Fruit fly (Drosophila melanogaster) whole organism, embryonic: Measurements from ENCODE around the gene CG5509.

Experiments
- CG1024 ChIP-seq: fragments of 200-800 bp; sonication (Bioruptor generic); IDR thresholded peaks from 2 replicates; pipeline ENCODE4 v1.3.6; 2022; ENCODE audit warnings: missing biosample characterization, missing genetic modification characterization
- CG10654 ChIP-seq: fragments of 200-800 bp; sonication (Bioruptor generic); optimal IDR thresholded peaks from 2 replicates; lab custom pipeline; 2016; ENCODE audit warnings: missing biosample characterization, missing genetic modification characterization
- CG1233 ChIP-seq: fragments of 200-800 bp; sonication (Bioruptor generic); optimal IDR thresholded peaks from 4 replicates; lab custom pipeline; 2018; ENCODE audit warnings: missing biosample characterization, mild to moderate bottlenecking, missing genetic modification characterization
- CG13424 ChIP-seq: fragments of 200-800 bp; sonication (Bioruptor generic); optimal IDR thresholded peaks from 2 replicates; lab custom pipeline; 2019; ENCODE audit warnings: missing biosample characterization, mild to moderate bottlenecking, missing genetic modification characterization, moderate library complexity
- CG1647 ChIP-seq: fragments of 200-800 bp; sonication (Bioruptor generic); optimal IDR thresholded peaks from 3 replicates; lab custom pipeline; 2016; ENCODE audit warnings: missing biosample characterization, missing genetic modification characterization
- CG16779 ChIP-seq: fragments of 200-800 bp; sonication (Bioruptor generic); IDR thresholded peaks from 2 replicates; pipeline ENCODE4 v1.3.6; 2022; ENCODE audit warnings: missing biosample characterization, missing genetic modification characterization
- CG17186 ChIP-seq: fragments of 200-800 bp; sonication (Bioruptor generic); optimal IDR thresholded peaks from 3 replicates; lab custom pipeline; 2017; ENCODE audit warnings: missing biosample characterization, missing genetic modification reagents, missing genetic modification characterization
- CG17361 ChIP-seq: fragments of 200-800 bp; sonication (Bioruptor generic); IDR thresholded peaks from 3 replicates; pipeline ENCODE4 v1.3.6; 2022; ENCODE audit warnings: missing biosample characterization, missing genetic modification characterization
- CG18599 ChIP-seq: fragments of 200-800 bp; sonication (Bioruptor generic); optimal IDR thresholded peaks from 3 replicates; lab custom pipeline; 2017; ENCODE audit warnings: missing biosample characterization, missing genetic modification characterization, mild to moderate bottlenecking, moderate library complexity, missing genetic modification reagents
- CG2678 ChIP-seq: fragments of 200-800 bp; sonication (Bioruptor generic); optimal IDR thresholded peaks from 3 replicates; lab custom pipeline; 2019; ENCODE audit warnings: missing biosample characterization, mild to moderate bottlenecking, missing genetic modification characterization, moderate library complexity
- CG2875 ChIP-seq: fragments of 200-800 bp; sonication (Bioruptor generic); optimal IDR thresholded peaks from 2 replicates; lab custom pipeline; 2017; ENCODE audit warnings: missing biosample characterization, mild to moderate bottlenecking, missing genetic modification characterization, missing genetic modification reagents
- CG30431 ChIP-seq: fragments of 200-800 bp; sonication (Bioruptor generic); optimal IDR thresholded peaks from 2 replicates; lab custom pipeline; 2017; ENCODE audit warnings: missing biosample characterization, missing genetic modification characterization
- CG32532 ChIP-seq: fragments of 200-800 bp; sonication (Bioruptor generic); IDR thresholded peaks from 2 replicates; pipeline ENCODE4 v1.3.6; 2022; ENCODE audit warnings: missing biosample characterization, missing genetic modification characterization
- CG34224 ChIP-seq: fragments of 200-800 bp; sonication (Bioruptor generic); IDR thresholded peaks from 3 replicates; pipeline ENCODE4 v1.3.6; 2022; ENCODE audit warnings: missing biosample characterization, missing genetic modification characterization; ENCODE audit not compliant: partially characterized antibody
- CG34422 ChIP-seq: fragments of 200-800 bp; sonication (Bioruptor generic); IDR thresholded peaks from 3 replicates; pipeline ENCODE4 v1.3.6; 2022; ENCODE audit warnings: missing biosample characterization, missing genetic modification characterization
- CG4282 ChIP-seq: fragments of 200-800 bp; sonication (Bioruptor generic); optimal IDR thresholded peaks from 2 replicates; lab custom pipeline; 2016; ENCODE audit warnings: missing biosample characterization, missing genetic modification characterization
- CG4424 ChIP-seq: fragments of 200-800 bp; sonication (Bioruptor generic); optimal IDR thresholded peaks from 3 replicates; lab custom pipeline; 2016; ENCODE audit warnings: missing biosample characterization, missing genetic modification characterization
- CG7963 ChIP-seq: fragments of 200-800 bp; sonication (Bioruptor generic); IDR thresholded peaks from 3 replicates; pipeline ENCODE4 v1.3.6; 2022; ENCODE audit warnings: missing biosample characterization, missing genetic modification characterization; ENCODE audit not compliant: partially characterized antibody
- CTCF ChIP-seq: fragments of 200-800 bp; sonication (Bioruptor generic); optimal IDR thresholded peaks from 2 replicates; lab custom pipeline; 2017; ENCODE audit warnings: missing biosample characterization, mild to moderate bottlenecking, missing genetic modification characterization, moderate library complexity
- CoRest ChIP-seq: fragments of 200-800 bp; sonication (Bioruptor generic); optimal IDR thresholded peaks from 3 replicates; lab custom pipeline; 2018; ENCODE audit warnings: missing biosample characterization, mild to moderate bottlenecking, missing genetic modification characterization, moderate library complexity
- Dip3 ChIP-seq: fragments of 200-800 bp; sonication (Bioruptor generic); optimal IDR thresholded peaks from 3 replicates; lab custom pipeline; 2016; ENCODE audit warnings: missing biosample characterization, missing genetic modification characterization
- Doc3 ChIP-seq: fragments of 200-800 bp; sonication (Bioruptor generic); IDR thresholded peaks from 3 replicates; pipeline ENCODE4 v1.3.6; 2022; ENCODE audit warnings: missing biosample characterization, missing genetic modification characterization; ENCODE audit not compliant: partially characterized antibody
- Ets65A ChIP-seq: fragments of 200-800 bp; sonication (Bioruptor generic); peaks from one replicate; lab custom pipeline; 2016; ENCODE audit warnings: missing biosample characterization, missing genetic modification characterization
- Ets97D ChIP-seq: fragments of 200-800 bp; sonication (Bioruptor generic); optimal IDR thresholded peaks from 3 replicates; lab custom pipeline; 2016; ENCODE audit warnings: missing biosample characterization, missing genetic modification characterization
- NC2α ChIP-seq: fragments of 200-800 bp; sonication (Bioruptor generic); optimal IDR thresholded peaks from 2 replicates; lab custom pipeline; 2016; ENCODE audit warnings: missing biosample characterization, missing genetic modification characterization
- Ptx1 ChIP-seq: fragments of 200-800 bp; sonication (Bioruptor generic); IDR thresholded peaks from 2 replicates; pipeline ENCODE4 v1.3.6; 2022; ENCODE audit warnings: missing biosample characterization, missing genetic modification characterization
- Rx ChIP-seq: fragments of 200-800 bp; sonication (Bioruptor generic); IDR thresholded peaks from 2 replicates; pipeline ENCODE4 v1.3.6; 2022; ENCODE audit warnings: missing biosample characterization, missing genetic modification characterization
- Usf ChIP-seq: fragments of 200-800 bp; sonication (Bioruptor generic); optimal IDR thresholded peaks from 2 replicates; lab custom pipeline; 2017; ENCODE audit warnings: missing genotype, missing biosample characterization, missing genetic modification characterization
- YL-1 ChIP-seq: fragments of 200-800 bp; sonication (Bioruptor generic); optimal IDR thresholded peaks from 3 replicates; lab custom pipeline; 2017; ENCODE audit warnings: missing biosample characterization, mild to moderate bottlenecking, missing genetic modification characterization
- ac ChIP-seq: fragments of 200-800 bp; sonication (Bioruptor generic); optimal IDR thresholded peaks from 3 replicates; lab custom pipeline; 2017; ENCODE audit warnings: missing biosample characterization, mild to moderate bottlenecking, missing genetic modification characterization
- cad ChIP-seq: fragments of >200 bp; optimal IDR thresholded peaks from 2 replicates; lab custom pipeline; 2017; ENCODE audit warnings: missing biosample characterization, missing genetic modification characterization
- cato ChIP-seq: fragments of 200-800 bp; sonication (Bioruptor generic); optimal IDR thresholded peaks from 2 replicates; lab custom pipeline; 2016; ENCODE audit warnings: missing biosample characterization, missing genetic modification characterization, borderline replicate concordance
- chif ChIP-seq, 2 experiments: fragments of 200-800 bp; sonication (Bioruptor generic); optimal IDR thresholded peaks; 3 replicates each; lab custom pipeline; 2016; ENCODE audit warnings: missing biosample characterization in 2 of 2, missing genetic modification characterization in 2 of 2
- da ChIP-seq: fragments of 200-800 bp; sonication (Bioruptor generic); optimal IDR thresholded peaks from 2 replicates; lab custom pipeline; 2016; ENCODE audit warnings: missing biosample characterization, missing genetic modification characterization
- esg ChIP-seq: fragments of 200-800 bp; sonication (Bioruptor generic); conservative IDR thresholded peaks from 2 replicates; pipeline ENCODE4 v1.3.6; 2022; ENCODE audit warnings: missing biosample characterization, missing genetic modification characterization
- gce ChIP-seq: fragments of 200-800 bp; sonication (Bioruptor generic); IDR thresholded peaks from 3 replicates; pipeline ENCODE4 v1.3.6; 2022; ENCODE audit warnings: missing biosample characterization, missing genetic modification characterization
- gem ChIP-seq: fragments of 200-800 bp; sonication (Bioruptor generic); optimal IDR thresholded peaks from 2 replicates; lab custom pipeline; 2019; ENCODE audit warnings: missing biosample characterization, mild to moderate bottlenecking, missing genetic modification characterization, moderate library complexity
- her ChIP-seq: fragments of 200-800 bp; sonication (Bioruptor generic); optimal IDR thresholded peaks from 2 replicates; lab custom pipeline; 2016; ENCODE audit warnings: missing biosample characterization, missing genetic modification characterization
- jumu ChIP-seq: fragments of 200-800 bp; sonication (Bioruptor generic); optimal IDR thresholded peaks from 3 replicates; lab custom pipeline; 2016; ENCODE audit warnings: missing biosample characterization, missing genetic modification characterization
- lbe ChIP-seq: fragments of 200-800 bp; sonication (Bioruptor generic); optimal IDR thresholded peaks from 2 replicates; lab custom pipeline; 2016; ENCODE audit warnings: missing biosample characterization, mild to moderate bottlenecking, missing genetic modification characterization
- p53 ChIP-seq: fragments of 200-800 bp; sonication (Bioruptor generic); optimal IDR thresholded peaks from 2 replicates; lab custom pipeline; 2016; ENCODE audit warnings: missing biosample characterization, missing genetic modification characterization
- pum ChIP-seq: fragments of 200-800 bp; sonication (Bioruptor generic); optimal IDR thresholded peaks from 2 replicates; lab custom pipeline; 2016; ENCODE audit warnings: missing biosample characterization, missing genetic modification characterization
- run ChIP-seq: fragments of 200-800 bp; sonication (Bioruptor generic); optimal IDR thresholded peaks from 3 replicates; lab custom pipeline; 2018; ENCODE audit warnings: missing biosample characterization, mild to moderate bottlenecking, missing genetic modification characterization
- scrt ChIP-seq: fragments of 200-800 bp; sonication (Bioruptor generic); optimal IDR thresholded peaks from 2 replicates; lab custom pipeline; 2018; ENCODE audit warnings: missing biosample characterization, mild to moderate bottlenecking, missing genetic modification characterization, moderate library complexity
- so ChIP-seq: fragments of 200-800 bp; sonication (Bioruptor generic); IDR thresholded peaks from 3 replicates; pipeline ENCODE4 v1.3.6; 2022; ENCODE audit warnings: missing biosample characterization, missing genetic modification characterization
- sob ChIP-seq: fragments of 200-800 bp; sonication (Bioruptor generic); IDR thresholded peaks from 2 replicates; pipeline ENCODE4 v1.3.6; 2022; ENCODE audit warnings: missing biosample characterization, missing genetic modification characterization
- sqz ChIP-seq: fragments of 200-800 bp; sonication (Bioruptor generic); optimal IDR thresholded peaks from 3 replicates; lab custom pipeline; 2018; ENCODE audit warnings: missing biosample characterization, mild to moderate bottlenecking, missing genetic modification characterization
- sr ChIP-seq: fragments of 200-800 bp; sonication (Bioruptor generic); IDR thresholded peaks from 3 replicates; pipeline ENCODE4 v1.3.6; 2022; ENCODE audit warnings: missing biosample characterization, missing genetic modification characterization
- tll ChIP-seq, 2 experiments: fragments of 200-800 bp in 1 of 2; fragments of >200 bp in 1 of 2; sonication (Bioruptor generic) in 1 of 2; optimal IDR thresholded peaks; 2 replicates each; lab custom pipeline; 2017 to 2019; ENCODE audit warnings: missing biosample characterization in 2 of 2, missing genetic modification characterization in 2 of 2, mild to moderate bottlenecking in 1 of 2, moderate library complexity in 1 of 2
- wek ChIP-seq: fragments of 200-800 bp; sonication (Bioruptor generic); optimal IDR thresholded peaks from 3 replicates; lab custom pipeline; 2018; ENCODE audit warnings: missing biosample characterization, mild to moderate bottlenecking, missing genetic modification characterization, moderate library complexity
- zfh2 ChIP-seq: fragments of 200-800 bp; sonication (Bioruptor generic); optimal IDR thresholded peaks from 2 replicates; lab custom pipeline; 2016; ENCODE audit warnings: missing biosample characterization, missing genetic modification characterization

Gene CG5509

DNA sequence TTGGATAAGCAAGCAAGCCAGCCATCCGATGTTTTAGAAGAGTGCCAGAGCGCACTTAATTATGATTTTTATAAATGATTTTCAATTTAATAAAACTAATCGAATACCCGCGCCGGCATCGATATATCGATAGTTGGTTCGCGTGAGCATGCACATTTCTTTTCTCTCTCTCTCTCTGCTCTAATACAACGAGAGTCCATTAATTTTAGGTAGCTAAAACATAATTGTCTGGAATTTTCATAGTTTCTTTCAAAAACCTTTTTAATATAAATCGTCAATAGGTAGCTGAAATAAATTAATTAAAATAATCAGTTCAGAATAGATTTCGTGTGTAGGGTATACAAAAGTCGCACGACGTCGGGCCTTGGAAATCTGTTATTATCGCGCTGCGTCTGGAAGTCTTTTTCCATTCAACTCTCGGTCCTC is 3.4 kb upstream of the CG5509 start, which contains the start of gene CG18549 (continued):
- TF ChIP-seq ac (GFP tag; lab: Kevin White, UChicago), result peak; percentile 98
- peak; percentile 98 for TF ChIP-seq wek (GFP tag; lab: Kevin White, UChicago)
- peak; percentile 96 for TF ChIP-seq Ets97D (GFP tag; lab: Kevin White, UChicago)
- peak; percentile 97 for TF ChIP-seq da (GFP tag; lab: Kevin White, UChicago)
- peak; percentile 100 for TF ChIP-seq so (GFP tag; lab: Robert Waterston, UW)
- TF ChIP-seq cato (GFP tag; lab: Kevin White, UChicago), result peak; percentile 99
- peak; percentile 99 for TF ChIP-seq Rx (GFP tag; lab: Robert Waterston, UW)
- peak; percentile 100 for TF ChIP-seq CG18599
- peak; percentile 100 for TF ChIP-seq CG10654 (GFP tag; lab: Kevin White, UChicago)
- peak; percentile 100 for TF ChIP-seq YL-1
- TF ChIP-seq tll (GFP tag; optimal IDR thresholded peaks at IDR 0.05; lab: Kevin White, UChicago), result peak in 1 of 2 experiments; percentile 89
- peak; percentile 97 for TF ChIP-seq her (GFP tag; lab: Kevin White, UChicago)
- peak; percentile 98 for TF ChIP-seq Usf (GFP tag; lab: Kevin White, UChicago)
- peak; percentile 99 for TF ChIP-seq lbe (GFP tag; lab: Kevin White, UChicago)
- TF ChIP-seq CG1233 (GFP tag; lab: Kevin White, UChicago), result peak; percentile 100
- peak; percentile 98 for TF ChIP-seq CG1024 (GFP tag; lab: Robert Waterston, UW)
- TF ChIP-seq esg (GFP tag; lab: Robert Waterston, UW), result peak; percentile 100
- TF ChIP-seq gce, result peak; percentile 100
- TF ChIP-seq CoRest (tag; lab: Kevin White, UChicago), result peak; percentile 100
- peak; percentile 98 for TF ChIP-seq zfh2
- peak; percentile 73; the same call in 2 of the 3 replicates for TF ChIP-seq CG7963 (GFP tag; lab: Robert Waterston, UW)
- peak; percentile 100 for TF ChIP-seq CG2875 (GFP tag; lab: Kevin White, UChicago)
- peak; percentile 99 to 100 for TF ChIP-seq chif (GFP tag; optimal IDR thresholded peaks at IDR 0.05; lab: Kevin White, UChicago)
- no peak for TF ChIP-seq cad
- TF ChIP-seq sr (GFP tag; lab: Robert Waterston, UW), result peak; percentile 99; the same call in 2 of the 3 replicates
- peak; percentile 99 for TF ChIP-seq CG16779
- peak; percentile 100 for TF ChIP-seq CG17361 (GFP tag; lab: Robert Waterston, UW)
- TF ChIP-seq CG4282 (GFP tag; lab: Kevin White, UChicago), result peak; percentile 96
- peak; percentile 96 for TF ChIP-seq CG17186 (GFP tag; lab: Kevin White, UChicago)
- peak; percentile 100 for TF ChIP-seq CG2678 (tag; lab: Kevin White, UChicago)
- peak; percentile 99 for TF ChIP-seq scrt (GFP tag; lab: Kevin White, UChicago)
- peak; percentile 100 for TF ChIP-seq CG13424 (tag; lab: Kevin White, UChicago)
- peak; percentile 100 for TF ChIP-seq sqz
- peak; percentile 99 for TF ChIP-seq NC2α
- TF ChIP-seq jumu, result peak; percentile 99
- TF ChIP-seq CG32532 (GFP tag; lab: Robert Waterston, UW), result peak; percentile 100
- TF ChIP-seq CTCF, result peak; percentile 81
- peak; percentile 99 for TF ChIP-seq pum
- peak; percentile 96 for TF ChIP-seq p53
- TF ChIP-seq sob (GFP tag; lab: Robert Waterston, UW), result peak; percentile 100
- peak; percentile 100 for TF ChIP-seq run (tag; lab: Kevin White, UChicago)
- TF ChIP-seq gem, result peak; percentile 100
- TF ChIP-seq Doc3 (GFP tag; lab: Robert Waterston, UW), result peak; percentile 85
- peak; percentile 100 for TF ChIP-seq CG4424 (GFP tag; lab: Kevin White, UChicago)
- TF ChIP-seq CG34422, result peak; percentile 100
- TF ChIP-seq CG34224 (GFP tag; lab: Robert Waterston, UW), result peak; percentile 89
- peak; percentile 99 for TF ChIP-seq CG1647 (GFP tag; lab: Kevin White, UChicago)
- peak; percentile 99 for TF ChIP-seq Dip3 (GFP tag; lab: Kevin White, UChicago)
- TF ChIP-seq Ptx1 (GFP tag; lab: Robert Waterston, UW), result peak; percentile 100
- peak; percentile 99 for TF ChIP-seq CG30431
- peak; percentile 100 for TF ChIP-seq Ets65A
